Worm (Caenorhabditis elegans): ENCODE measurements around the gene F13B6.2.

F13B6.2 gene

DNA sequence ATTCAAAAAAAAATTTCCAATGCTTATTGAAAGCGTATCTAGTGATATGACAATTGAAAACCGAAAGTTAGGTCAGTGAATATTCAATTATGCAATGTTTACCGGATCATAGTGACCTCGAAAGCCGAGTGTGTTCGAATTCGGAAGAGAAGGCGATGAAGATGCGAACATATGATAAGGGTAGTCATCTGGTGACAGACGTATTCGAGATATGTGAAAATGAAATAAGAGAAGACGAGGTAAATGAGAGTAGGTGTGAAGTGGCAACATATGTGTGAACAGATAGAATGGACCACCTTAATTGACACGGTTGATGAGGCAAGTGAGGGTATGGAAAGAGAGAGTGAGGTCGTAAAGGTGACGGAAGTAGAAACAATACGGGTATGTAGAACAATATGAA is 5.2 kb downstream of the F13B6.2 start:
- TF ChIP-seq nhr-25 (tag; optimal IDR thresholded peaks at IDR 0.05) (peak; percentile 36), jun-1 (tag; optimal IDR thresholded peaks at IDR 0.05) (no peak)

DNA sequence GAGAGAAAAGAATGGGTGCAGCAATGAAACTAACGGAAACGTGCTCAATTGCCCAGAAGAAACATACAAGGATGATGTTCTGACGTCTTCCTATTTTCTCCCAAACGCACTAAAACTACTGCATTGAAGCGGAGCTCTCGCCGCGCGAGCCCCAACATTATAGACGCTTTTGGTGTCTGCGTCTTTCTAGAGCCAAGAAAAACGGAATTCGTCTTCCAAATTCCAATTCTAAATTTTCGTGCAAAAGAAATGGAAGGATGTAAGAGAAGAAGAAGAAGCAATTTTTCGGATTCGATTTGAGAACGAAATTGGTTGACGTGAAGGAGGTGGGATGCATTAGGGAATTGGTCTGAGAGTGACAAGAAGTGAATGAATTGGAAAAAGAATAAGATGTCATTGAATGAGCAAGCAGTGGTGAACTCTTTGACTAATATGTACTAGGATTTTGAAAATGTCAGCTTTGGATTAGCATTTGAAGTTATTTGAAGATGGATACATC is 6.4 kb downstream of the F13B6.2 start:
- TF ChIP-seq lin-39 (tag; optimal IDR thresholded peaks at IDR 0.05) = peak; percentile 20
- TF ChIP-seq eor-1 (tag; optimal IDR thresholded peaks at IDR 0.05) = no peak

DNA sequence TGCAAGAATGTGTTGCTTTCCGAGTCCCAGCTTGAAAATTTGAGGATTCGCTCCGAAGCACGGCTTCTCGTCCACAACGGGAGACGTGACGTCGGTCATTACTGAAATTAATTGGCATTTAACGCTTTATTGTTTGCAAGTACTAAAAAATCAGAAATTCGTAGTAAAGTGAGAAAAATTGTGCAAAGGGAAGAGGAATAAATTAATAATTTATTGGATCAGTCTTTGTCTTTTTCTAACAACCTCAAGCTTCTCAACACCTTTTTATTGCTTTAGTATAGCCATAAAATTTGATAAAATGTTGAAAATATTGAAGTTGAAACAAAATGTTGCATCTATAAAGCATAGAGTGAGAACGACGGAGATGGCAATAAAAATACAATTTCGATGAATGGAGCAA is 8.8 kb downstream of the F13B6.2 start, which contains the start of gene tes-1:
tes-1 (minus strand) TSS at position 101 of the 400 bp plus-strand sequence.
- TF ChIP-seq nhr-23 (tag; optimal IDR thresholded peaks at IDR 0.05) (no peak), nhr-25 (tag; optimal IDR thresholded peaks at IDR 0.05) (no peak), jun-1 (tag; optimal IDR thresholded peaks at IDR 0.05) (no peak), lsy-12 (tag; optimal IDR thresholded peaks at IDR 0.05) (no peak), fos-1 (tag; optimal IDR thresholded peaks at IDR 0.05) (no peak), sea-2 (GFP tag; optimal IDR thresholded peaks at IDR 0.05) (no peak), hmg-11 (tag; optimal IDR thresholded peaks at IDR 0.05) (no peak), snpc-4 (tag; optimal IDR thresholded peaks at IDR 0.05) (no peak), unc-62 (GFP tag; optimal IDR thresholded peaks at IDR 0.05) (no peak), fkh-2 (tag; optimal IDR thresholded peaks at IDR 0.05) (no peak), unc-39 (tag; optimal IDR thresholded peaks at IDR 0.05) (no peak)

DNA sequence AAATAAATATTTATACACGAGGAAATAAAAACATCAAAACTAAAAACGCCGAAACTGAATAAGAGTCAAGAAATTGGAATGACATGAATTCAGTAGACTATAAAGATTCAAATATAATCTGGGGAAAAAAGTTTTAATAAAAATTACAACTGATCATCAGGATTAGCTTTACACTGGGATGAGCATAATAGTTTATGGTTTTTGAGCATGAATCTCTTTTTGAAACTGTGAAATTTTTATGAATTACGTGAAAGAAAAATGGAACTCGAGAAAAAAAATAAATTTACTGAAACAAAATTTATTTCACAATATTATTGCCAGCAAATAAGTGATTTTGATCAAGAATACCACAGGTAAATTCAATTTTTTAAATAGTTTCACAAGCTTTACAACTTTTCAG is 12.6 kb downstream of the F13B6.2 start, which contains the start of gene B0496.2:
B0496.2 (plus strand) TSS at position 301 of the 400 bp plus-strand sequence.
- TF ChIP-seq nhr-12 (tag; optimal IDR thresholded peaks at IDR 0.05) (no peak), tbx-2 (tag; optimal IDR thresholded peaks at IDR 0.05) (no peak), egl-27 (tag; optimal IDR thresholded peaks at IDR 0.05) (no peak), lin-15B (tag; optimal IDR thresholded peaks at IDR 0.05) (no peak), ztf-11 (tag; optimal IDR thresholded peaks at IDR 0.05) (no peak), mml-1 (tag; optimal IDR thresholded peaks at IDR 0.05) (no peak), elt-1 (tag; optimal IDR thresholded peaks at IDR 0.05) (no peak), fkh-10 (GFP tag; optimal IDR thresholded peaks at IDR 0.05) (no peak), pqm-1 (tag; optimal IDR thresholded peaks at IDR 0.05) (no peak), ZK546.5 (tag; optimal IDR thresholded peaks at IDR 0.05) (no peak), zag-1 (tag; optimal IDR thresholded peaks at IDR 0.05) (no peak), nhr-11 (tag; optimal IDR thresholded peaks at IDR 0.05) (no peak), nhr-67 (tag; optimal IDR thresholded peaks at IDR 0.05) (no peak), nhr-76 (tag; optimal IDR thresholded peaks at IDR 0.05) (no peak), egl-5 (tag; optimal IDR thresholded peaks at IDR 0.05) (no peak), lin-39 (tag; optimal IDR thresholded peaks at IDR 0.05) (no peak)

DNA sequence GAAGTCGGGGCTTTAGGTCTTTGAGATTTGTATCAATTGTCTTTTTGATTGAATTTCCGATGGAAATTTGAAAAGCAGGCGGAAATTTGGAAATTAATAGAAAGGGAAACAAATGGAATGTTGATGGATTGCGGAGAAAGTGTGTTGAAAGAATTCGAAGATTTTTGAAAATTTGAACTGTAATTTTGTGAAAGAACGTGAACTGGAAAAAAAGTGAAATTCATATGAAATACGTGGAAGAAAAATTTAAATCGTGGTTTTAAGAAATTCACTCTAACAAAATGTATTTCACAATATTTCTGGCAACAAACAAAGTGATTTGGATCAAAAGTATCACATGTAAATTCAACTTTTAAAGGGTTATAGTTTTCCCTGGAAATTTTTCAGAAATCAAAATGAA is 14.1 kb downstream of the F13B6.2 start, which contains the start of gene B0496.1:
B0496.1 (plus strand) TSS at position 301 of the 400 bp plus-strand sequence.
- TF ChIP-seq nhr-28 (tag; optimal IDR thresholded peaks at IDR 0.05) = no peak
- no peak for TF ChIP-seq ZK546.5 (tag; optimal IDR thresholded peaks at IDR 0.05)
- TF ChIP-seq hmg-11 (tag; optimal IDR thresholded peaks at IDR 0.05) = no peak
- no peak for TF ChIP-seq nhr-12 (tag; optimal IDR thresholded peaks at IDR 0.05)
- no peak for TF ChIP-seq skn-1 (tag; optimal IDR thresholded peaks at IDR 0.05)
- no peak for TF ChIP-seq lin-39 (tag; optimal IDR thresholded peaks at IDR 0.05)
- TF ChIP-seq ceh-9 (tag; optimal IDR thresholded peaks at IDR 0.05) = no peak
- no peak for TF ChIP-seq aly-2 (tag; optimal IDR thresholded peaks at IDR 0.05)
- TF ChIP-seq fkh-10 (GFP tag; optimal IDR thresholded peaks at IDR 0.05) = no peak
- no peak for TF ChIP-seq ama-1 (optimal IDR thresholded peaks at IDR 0.05)
- TF ChIP-seq nhr-77 (tag; optimal IDR thresholded peaks at IDR 0.05) = no peak
- TF ChIP-seq ztf-11 (tag; optimal IDR thresholded peaks at IDR 0.05) = no peak
- TF ChIP-seq jun-1 (tag; optimal IDR thresholded peaks at IDR 0.05) = no peak
- TF ChIP-seq elt-1 (tag; optimal IDR thresholded peaks at IDR 0.05) = no peak
- no peak for TF ChIP-seq lin-15B (tag; optimal IDR thresholded peaks at IDR 0.05)
- no peak for TF ChIP-seq elt-3 (tag; optimal IDR thresholded peaks at IDR 0.05)
- TF ChIP-seq nhr-237 (tag; optimal IDR thresholded peaks at IDR 0.05) = no peak
- no peak for TF ChIP-seq tbx-2 (tag; optimal IDR thresholded peaks at IDR 0.05)
